Worm (Caenorhabditis elegans) whole organism, young adult: ENCODE results near the gene clec-19.

Experiments
- K12H6.12 ChIP-seq: fragments of 200-800 bp; sonication (Bioruptor generic); optimal IDR thresholded peaks from 2 replicates; lab custom pipeline; 2018; ENCODE audit warnings: mild to moderate bottlenecking, missing genetic modification characterization, missing compliant biosample characterization
- ama-1 ChIP-seq, 3 experiments: fragments of 150-350 bp in 1 of 3; sonication (generic microtip) in 2 of 3; optimal IDR thresholded peaks; 2 replicates each; lab custom pipeline; 2014 to 2018; ENCODE audit warnings: missing biosample characterization in 2 of 3, missing genetic modification characterization in 2 of 3, missing genetic modification reagents in 2 of 3
- dpff-1 ChIP-seq: sonication (generic microtip); optimal IDR thresholded peaks from 2 replicates; lab custom pipeline; 2017; ENCODE audit warnings: mild to moderate bottlenecking, missing genetic modification characterization, missing compliant biosample characterization
- snpc-3.4 ChIP-seq: sonication (generic microtip); optimal IDR thresholded peaks from 2 replicates; lab custom pipeline; 2017; ENCODE audit warnings: missing genetic modification characterization, mild to moderate bottlenecking, missing compliant biosample characterization, antibody characterized with exemption, moderate library complexity, missing genotype, missing genetic modification reagents
- unc-130 ChIP-seq: sonication (generic microtip); optimal IDR thresholded peaks from 2 replicates; lab custom pipeline; 2016; ENCODE audit warnings: missing genetic modification reagents, missing genetic modification characterization, missing compliant biosample characterization

ce11 chrII:1787208-1787607 lies 42.9 kb downstream of the clec-19 start:
- TF ChIP-seq unc-130 = no peak
- TF ChIP-seq K12H6.12 (tag; lab: Kevin White, UChicago) = no peak
- TF ChIP-seq dpff-1 = no peak
- no peak for TF ChIP-seq ama-1 (optimal IDR thresholded peaks at IDR 0.05; lab: Kevin White, UChicago)
- no peak for TF ChIP-seq ama-1 (GFP tag; optimal IDR thresholded peaks at IDR 0.05; lab: Kevin White, UChicago)
- no peak for TF ChIP-seq snpc-3.4 (tag; lab: Kevin White, UChicago)
